Fruit fly (Drosophila melanogaster) whole organism, embryonic: ENCODE data around the gene sit.

Experiments used
- CG10147 ChIP-seq: fragments of 200-800 bp; sonication (Bioruptor generic); optimal IDR thresholded peaks from 2 replicates; lab custom pipeline; 2019; ENCODE audit warnings: missing biosample characterization, mild to moderate bottlenecking, missing genetic modification characterization, moderate library complexity
- CG12299 ChIP-seq: fragments of 200-800 bp; sonication (Bioruptor generic); optimal IDR thresholded peaks from 2 replicates; lab custom pipeline; 2018; ENCODE audit warnings: missing biosample characterization, mild to moderate bottlenecking, missing genetic modification characterization
- CG13296 ChIP-seq: fragments of 200-800 bp; sonication (Bioruptor generic); optimal IDR thresholded peaks from 3 replicates; lab custom pipeline; 2018; ENCODE audit warnings: missing biosample characterization, mild to moderate bottlenecking, missing genetic modification characterization
- CG15601 ChIP-seq: fragments of 200-800 bp; sonication (Bioruptor generic); optimal IDR thresholded peaks from 3 replicates; lab custom pipeline; 2019; ENCODE audit warnings: missing biosample characterization, mild to moderate bottlenecking, missing genetic modification characterization, moderate library complexity
- CG2678 ChIP-seq: fragments of 200-800 bp; sonication (Bioruptor generic); optimal IDR thresholded peaks from 3 replicates; lab custom pipeline; 2019; ENCODE audit warnings: missing biosample characterization, mild to moderate bottlenecking, missing genetic modification characterization, moderate library complexity
- CG2712 ChIP-seq: fragments of 200-800 bp; optimal IDR thresholded peaks from 3 replicates; lab custom pipeline; 2019; ENCODE audit warnings: missing biosample characterization, mild to moderate bottlenecking, missing genetic modification characterization, moderate library complexity
- CG32772 ChIP-seq: fragments of 200-800 bp; sonication (Bioruptor generic); IDR thresholded peaks from 2 replicates; pipeline ENCODE4 v1.3.6; 2022; ENCODE audit warnings: missing biosample characterization, missing genetic modification characterization
- CG3726 ChIP-seq: fragments of 200-800 bp; sonication (Bioruptor generic); IDR thresholded peaks from 3 replicates; pipeline ENCODE4, ENCODE4 v1.3.6; 2022; ENCODE audit warnings: missing biosample characterization, missing genetic modification characterization
- CG3995 ChIP-seq: fragments of 200-800 bp; sonication (Bioruptor generic); optimal IDR thresholded peaks from 3 replicates; lab custom pipeline; 2016; ENCODE audit warnings: missing biosample characterization, missing genetic modification characterization
- CG6175 ChIP-seq: fragments of 200-800 bp; sonication (Bioruptor generic); IDR thresholded peaks from 3 replicates; pipeline ENCODE4 v1.3.6; 2022; ENCODE audit warnings: missing biosample characterization, missing genetic modification characterization
- CG7786 ChIP-seq: fragments of 200-800 bp; sonication (Bioruptor generic); optimal IDR thresholded peaks from 2 replicates; lab custom pipeline; 2016; ENCODE audit warnings: missing biosample characterization, missing genetic modification characterization
- CG7839 ChIP-seq: fragments of 200-800 bp; sonication (Bioruptor generic); optimal IDR thresholded peaks from 3 replicates; lab custom pipeline; 2018; ENCODE audit warnings: missing biosample characterization, mild to moderate bottlenecking, missing genetic modification characterization, moderate library complexity
- CG8290 ChIP-seq, 3 experiments: fragments of 200-800 bp; sonication (Bioruptor generic); optimal IDR thresholded peaks; 2 replicates each; lab custom pipeline; 2016 to 2019; ENCODE audit warnings: missing biosample characterization in 3 of 3, missing genetic modification characterization in 3 of 3, mild to moderate bottlenecking in 2 of 3, moderate library complexity in 1 of 3
- CG9797 ChIP-seq: fragments of 200-800 bp; sonication (Bioruptor generic); optimal IDR thresholded peaks from 3 replicates; lab custom pipeline; 2018; ENCODE audit warnings: missing biosample characterization, mild to moderate bottlenecking, missing genetic modification characterization
- CkIIα-i1 ChIP-seq: fragments of 200-800 bp; sonication (Bioruptor generic); IDR thresholded peaks from 2 replicates; pipeline ENCODE4 v1.3.6; 2022; ENCODE audit warnings: missing biosample characterization, missing genetic modification characterization
- Dad ChIP-seq: fragments of 200-800 bp; sonication (Bioruptor generic); optimal IDR thresholded peaks from 3 replicates; lab custom pipeline; 2016; ENCODE audit warnings: missing biosample characterization, missing genetic modification characterization
- Dbx ChIP-seq: fragments of 200-800 bp; sonication (Bioruptor generic); IDR thresholded peaks from 3 replicates; pipeline ENCODE4 v1.3.6; 2022; ENCODE audit warnings: missing biosample characterization, missing genetic modification characterization
- Dfd ChIP-seq, 2 experiments: fragments of >200 bp; optimal IDR thresholded peaks; 2 replicates each; lab custom pipeline; 2017; ENCODE audit warnings: missing biosample characterization in 2 of 2, missing genetic modification characterization in 2 of 2
- Drgx ChIP-seq: fragments of 200-800 bp; sonication (Bioruptor generic); IDR thresholded peaks from 2 replicates; pipeline ENCODE4 v1.3.6; 2022; ENCODE audit warnings: missing biosample characterization, missing genetic modification characterization
- Fer3 ChIP-seq: fragments of 200-800 bp; sonication (Bioruptor generic); optimal IDR thresholded peaks from 2 replicates; lab custom pipeline; 2018; ENCODE audit warnings: missing biosample characterization, mild to moderate bottlenecking, missing genetic modification characterization, moderate library complexity
- HHEX ChIP-seq: fragments of 200-800 bp; sonication (Bioruptor generic); optimal IDR thresholded peaks from 3 replicates; lab custom pipeline; 2017; ENCODE audit warnings: missing biosample characterization, mild to moderate bottlenecking, missing genetic modification characterization, missing genetic modification reagents
- Med ChIP-seq: fragments of 200-800 bp; sonication (Bioruptor generic); peaks from one replicate; lab custom pipeline; 2016; ENCODE audit warnings: missing biosample characterization, missing genetic modification characterization, mild to moderate bottlenecking, inconsistent platforms, moderate library complexity
- Myb ChIP-seq: fragments of 200-800 bp; sonication (Bioruptor generic); optimal IDR thresholded peaks from 2 replicates; lab custom pipeline; 2016; ENCODE audit warnings: missing biosample characterization, missing genetic modification characterization
- Oaz ChIP-seq: fragments of 200-800 bp; sonication (Bioruptor generic); IDR thresholded peaks from 2 replicates; pipeline ENCODE4 v1.3.6; 2022; ENCODE audit warnings: missing biosample characterization, missing genetic modification characterization
- Opbp ChIP-seq: fragments of 200-800 bp; sonication (Bioruptor generic); IDR thresholded peaks from 3 replicates; pipeline ENCODE4 v1.3.6; 2022; ENCODE audit warnings: missing biosample characterization, missing genetic modification characterization; ENCODE audit not compliant: partially characterized antibody
- Xbp1 ChIP-seq: fragments of 200-800 bp; sonication (Bioruptor generic); optimal IDR thresholded peaks from 3 replicates; lab custom pipeline; 2016; ENCODE audit warnings: missing biosample characterization, mild to moderate bottlenecking, missing genetic modification characterization
- aop ChIP-seq: fragments of 200-800 bp; sonication (Bioruptor generic); IDR thresholded peaks from 2 replicates; pipeline ENCODE4 v1.3.6; 2022; ENCODE audit warnings: missing biosample characterization, missing genetic modification characterization
- ap ChIP-seq: fragments of 200-800 bp; sonication (Bioruptor generic); IDR thresholded peaks from 2 replicates; pipeline ENCODE4 v1.3.6; 2022; ENCODE audit warnings: missing biosample characterization, missing genetic modification characterization
- bbx ChIP-seq: fragments of 200-800 bp; sonication (Bioruptor generic); IDR thresholded peaks from 2 replicates; pipeline ENCODE4 v1.3.6; 2022; ENCODE audit warnings: missing biosample characterization, missing genetic modification characterization; ENCODE audit not compliant: partially characterized antibody
- cg ChIP-seq: fragments of 200-800 bp; sonication (Bioruptor generic); optimal IDR thresholded peaks from 3 replicates; lab custom pipeline; 2019; ENCODE audit warnings: missing biosample characterization, mild to moderate bottlenecking, missing genetic modification characterization, moderate library complexity
- chif ChIP-seq, 2 experiments: fragments of 200-800 bp; sonication (Bioruptor generic); optimal IDR thresholded peaks; 3 replicates each; lab custom pipeline; 2016; ENCODE audit warnings: missing biosample characterization in 2 of 2, missing genetic modification characterization in 2 of 2
- crc ChIP-seq: fragments of 200-800 bp; sonication (Bioruptor generic); optimal IDR thresholded peaks from 2 replicates; lab custom pipeline; 2016; ENCODE audit warnings: missing biosample characterization, missing genetic modification characterization
- croc ChIP-seq: fragments of 200-800 bp; sonication (Bioruptor generic); conservative IDR thresholded peaks from 3 replicates; pipeline ENCODE4 v1.3.6; 2022; ENCODE audit warnings: missing biosample characterization, missing genetic modification characterization
- crol ChIP-seq: fragments of 200-800 bp; sonication (Bioruptor generic); IDR thresholded peaks from 2 replicates; pipeline ENCODE4 v1.3.6; 2022; ENCODE audit warnings: missing biosample characterization, missing genetic modification characterization
- dimm ChIP-seq: fragments of 200-800 bp; sonication (Bioruptor generic); IDR thresholded peaks from 2 replicates; pipeline ENCODE4 v1.3.6; 2022; ENCODE audit warnings: missing biosample characterization, missing genetic modification characterization
- gcm ChIP-seq: fragments of 200-800 bp; sonication (Bioruptor generic); optimal IDR thresholded peaks from 2 replicates; lab custom pipeline; 2019; ENCODE audit warnings: missing biosample characterization, mild to moderate bottlenecking, missing genetic modification characterization, moderate library complexity
- grn ChIP-seq: fragments of 200-800 bp; sonication (Bioruptor generic); optimal IDR thresholded peaks from 3 replicates; lab custom pipeline; 2017; ENCODE audit warnings: missing biosample characterization, missing genetic modification characterization
- hth ChIP-seq: fragments of >200 bp; optimal IDR thresholded peaks from 2 replicates; lab custom pipeline; 2017; ENCODE audit warnings: inconsistent platforms
- insv ChIP-seq, 2 experiments: fragments of 200-800 bp; sonication (Bioruptor generic); optimal IDR thresholded peaks; 3 replicates each; lab custom pipeline; 2016 to 2018; ENCODE audit warnings: missing biosample characterization in 2 of 2, missing genetic modification characterization in 2 of 2
- lmd ChIP-seq: fragments of 200-800 bp; sonication (Bioruptor generic); IDR thresholded peaks from 2 replicates; pipeline ENCODE4 v1.3.6; 2022; ENCODE audit warnings: missing biosample characterization, missing genetic modification characterization
- nmo ChIP-seq: fragments of 200-800 bp; sonication (Bioruptor generic); optimal IDR thresholded peaks from 2 replicates; lab custom pipeline; 2018; ENCODE audit warnings: missing biosample characterization, mild to moderate bottlenecking, missing genetic modification characterization, moderate library complexity
- oc ChIP-seq: fragments of 200-800 bp; sonication (Bioruptor generic); optimal IDR thresholded peaks from 2 replicates; lab custom pipeline; 2018; ENCODE audit warnings: missing biosample characterization, mild to moderate bottlenecking, missing genetic modification characterization, moderate library complexity
- run ChIP-seq: fragments of 200-800 bp; sonication (Bioruptor generic); optimal IDR thresholded peaks from 3 replicates; lab custom pipeline; 2018; ENCODE audit warnings: missing biosample characterization, mild to moderate bottlenecking, missing genetic modification characterization
- sd ChIP-seq: fragments of 200-800 bp; sonication (Bioruptor generic); optimal IDR thresholded peaks from 3 replicates; lab custom pipeline; 2018; ENCODE audit warnings: missing biosample characterization, mild to moderate bottlenecking, missing genetic modification characterization, moderate library complexity
- sens ChIP-seq: fragments of 200-800 bp; sonication (Bioruptor generic); peaks from one replicate; lab custom pipeline; 2016; ENCODE audit warnings: missing biosample characterization, missing genetic modification characterization
- so ChIP-seq: fragments of 200-800 bp; sonication (Bioruptor generic); IDR thresholded peaks from 3 replicates; pipeline ENCODE4 v1.3.6; 2022; ENCODE audit warnings: missing biosample characterization, missing genetic modification characterization
- stc ChIP-seq: fragments of 200-800 bp; sonication (Bioruptor generic); IDR thresholded peaks from 2 replicates; pipeline ENCODE4 v1.3.6; 2022; ENCODE audit warnings: missing biosample characterization, missing genetic modification characterization
- tup ChIP-seq: fragments of 200-800 bp; sonication (Bioruptor generic); optimal IDR thresholded peaks from 2 replicates; lab custom pipeline; 2016; ENCODE audit warnings: missing biosample characterization, mild to moderate bottlenecking, missing genetic modification characterization, moderate library complexity
- usp ChIP-seq: fragments of >200 bp; optimal IDR thresholded peaks from 2 replicates; lab custom pipeline; 2017; ENCODE audit warnings: missing biosample characterization, missing genetic modification characterization
- zf30C ChIP-seq: fragments of 200-800 bp; sonication (Bioruptor generic); optimal IDR thresholded peaks from 3 replicates; lab custom pipeline; 2018; ENCODE audit warnings: missing biosample characterization, mild to moderate bottlenecking, missing genetic modification characterization

sit gene

DNA sequence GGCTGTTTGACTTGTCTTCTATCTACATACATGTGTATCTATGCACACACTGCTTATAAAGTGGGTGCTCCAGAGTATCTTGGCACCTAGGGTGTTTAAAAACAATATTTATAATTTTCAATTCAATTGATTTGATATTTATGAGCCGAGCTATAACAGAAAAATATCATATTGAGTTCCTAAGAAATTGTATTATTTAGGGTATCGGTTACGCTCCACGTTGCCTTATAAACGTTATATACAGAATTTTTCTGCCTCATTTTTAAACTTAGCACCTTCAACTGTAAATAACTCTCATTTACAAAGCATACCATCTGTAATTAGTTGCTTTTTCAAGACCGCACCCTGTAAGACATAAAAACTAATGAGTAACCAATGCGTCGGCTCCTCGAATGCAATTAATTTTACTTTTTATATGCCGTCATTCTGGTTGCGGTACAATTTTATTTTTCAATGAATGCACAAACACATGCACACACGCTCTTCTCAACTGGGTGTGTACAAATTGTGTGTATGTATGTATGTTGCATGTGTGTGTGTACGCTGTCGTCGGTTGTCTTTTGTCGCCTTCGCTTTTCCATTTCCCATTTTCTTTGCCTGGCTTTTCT, 28.4 kb upstream of the sit start (continued):
- no peak for TF ChIP-seq CkIIα-i1 (GFP tag; lab: Robert Waterston, UW)
- peak; percentile 62 for TF ChIP-seq croc (GFP tag; lab: Robert Waterston, UW)
- no peak for TF ChIP-seq usp
- no peak for TF ChIP-seq tup (GFP tag; lab: Kevin White, UChicago)
- no peak for TF ChIP-seq hth (lab: Kevin White, UChicago)
- peak; percentile 41 to 42 for TF ChIP-seq chif (GFP tag; optimal IDR thresholded peaks at IDR 0.05; lab: Kevin White, UChicago)
- TF ChIP-seq ap (GFP tag; lab: Robert Waterston, UW): no peak
- peak; percentile 66 for TF ChIP-seq CG2678 (tag; lab: Kevin White, UChicago)
- no peak for TF ChIP-seq crc
- TF ChIP-seq Fer3: no peak
- no peak for TF ChIP-seq CG6175 (GFP tag; lab: Robert Waterston, UW)
- TF ChIP-seq CG9797: no peak
- no peak for TF ChIP-seq stc
- peak; percentile 30 for TF ChIP-seq CG10147 (GFP tag; lab: Kevin White, UChicago)
- TF ChIP-seq aop (GFP tag; lab: Robert Waterston, UW): no peak
- TF ChIP-seq cg (GFP tag; lab: Kevin White, UChicago): peak; percentile 75
- TF ChIP-seq CG32772 (GFP tag; lab: Robert Waterston, UW): peak; percentile 33; the same call in 1 of the 2 replicates
- no peak for TF ChIP-seq Dad (GFP tag; lab: Kevin White, UChicago)
- TF ChIP-seq so (GFP tag; lab: Robert Waterston, UW): peak; percentile 13; the same call in 1 of the 3 replicates
- no peak for TF ChIP-seq dimm
- TF ChIP-seq Drgx: peak; percentile 62; the same call in 1 of the 2 replicates
- no peak for TF ChIP-seq CG13296 (GFP tag; lab: Kevin White, UChicago)
- TF ChIP-seq Dfd (GFP tag; optimal IDR thresholded peaks at IDR 0.05; lab: Kevin White, UChicago): no peak
- TF ChIP-seq Dbx (GFP tag; lab: Robert Waterston, UW): no peak
- peak; percentile 72 for TF ChIP-seq gcm (GFP tag; lab: Kevin White, UChicago)
- TF ChIP-seq CG3726: no peak
- peak; percentile 51 for TF ChIP-seq oc (tag; lab: Kevin White, UChicago)
- TF ChIP-seq sens (GFP tag; lab: Kevin White, UChicago): peak; percentile 96
- no peak for TF ChIP-seq CG3995
- no peak; the same call in 1 of the 2 replicates for TF ChIP-seq crol
- peak; percentile 5 for TF ChIP-seq HHEX
- TF ChIP-seq CG8290 (GFP tag; optimal IDR thresholded peaks at IDR 0.05; lab: Kevin White, UChicago): peak; percentile 52
- TF ChIP-seq CG8290 (tag; optimal IDR thresholded peaks at IDR 0.05; lab: Kevin White, UChicago): peak in 1 of 2 experiments; percentile 21
- no peak for TF ChIP-seq sd
- TF ChIP-seq grn (GFP tag; lab: Kevin White, UChicago): peak; percentile 31
- TF ChIP-seq run (tag; lab: Kevin White, UChicago): no peak
- peak; percentile 17; the same call in 1 of the 2 replicates for TF ChIP-seq Oaz (GFP tag; lab: Robert Waterston, UW)
- no peak for TF ChIP-seq Opbp
- TF ChIP-seq Myb (GFP tag; lab: Kevin White, UChicago): no peak
- peak; percentile 71 for TF ChIP-seq CG7839 (tag; lab: Kevin White, UChicago)
- no peak for TF ChIP-seq bbx (GFP tag; lab: Robert Waterston, UW)
- no peak for TF ChIP-seq zf30C (GFP tag; lab: Kevin White, UChicago)
- peak; percentile 30; the same call in 1 of the 2 replicates for TF ChIP-seq lmd (GFP tag; lab: Robert Waterston, UW)
- TF ChIP-seq CG12299 (tag; lab: Kevin White, UChicago): no peak
- peak; percentile 64 for TF ChIP-seq Xbp1 (GFP tag; lab: Kevin White, UChicago)
- peak; percentile 76 for TF ChIP-seq CG15601 (tag; lab: Kevin White, UChicago)
- peak; percentile 83 for TF ChIP-seq CG2712 (tag; lab: Kevin White, UChicago)
- peak; percentile 86 for TF ChIP-seq nmo
- TF ChIP-seq CG7786: peak; percentile 19
- peak; percentile 85 for TF ChIP-seq Med (GFP tag; lab: Kevin White, UChicago)
- TF ChIP-seq insv (GFP tag; optimal IDR thresholded peaks at IDR 0.05; lab: Kevin White, UChicago): no peak
